Fruit fly (Drosophila melanogaster): Measurements from ENCODE around the gene CG31715.

Gene CG31715

dm6 chr2L:10334854-10335277, 6.5 kb upstream of the CG31715 start (continued):
- TF ChIP-seq schlank (tag; optimal IDR thresholded peaks at IDR 0.05) (peak; percentile 69), CG9932 (GFP tag; IDR thresholded peaks at IDR 0.05) (peak; percentile 78; the same call in 1 of the 2 replicates), fru (optimal IDR thresholded peaks at IDR 0.05) (no peak), GATAe (GFP tag; conservative IDR thresholded peaks at IDR 0.05) (peak; percentile 93), Pdp1 (GFP tag; optimal IDR thresholded peaks at IDR 0.05) (peak; percentile 38 to 97), Max (GFP tag; optimal IDR thresholded peaks at IDR 0.05) (peak; percentile 6), CG11456 (GFP tag; IDR thresholded peaks at IDR 0.05) (no peak), nmo (GFP tag; optimal IDR thresholded peaks at IDR 0.05) (peak; percentile 35), CG15011 (GFP tag; optimal IDR thresholded peaks at IDR 0.05) (peak; percentile 45), CG2116 (GFP tag; optimal IDR thresholded peaks at IDR 0.05) (no peak), CG8359 (GFP tag; optimal IDR thresholded peaks at IDR 0.05; ENCODE audit: borderline replicate concordance) (no peak), slbo (GFP tag; IDR thresholded peaks at IDR 0.05) (peak; percentile 64), Usf (GFP tag; optimal IDR thresholded peaks at IDR 0.05) (no peak), Mad (GFP tag; optimal IDR thresholded peaks at IDR 0.05) (no peak), Spps (tag; optimal IDR thresholded peaks at IDR 0.05) (peak; percentile 43), peb (GFP tag; IDR thresholded peaks at IDR 0.05) (no peak), YL-1 (GFP tag; optimal IDR thresholded peaks at IDR 0.05) (peak; percentile 88), jumu (GFP tag; optimal IDR thresholded peaks at IDR 0.05) (peak; percentile 54), CG11695 (GFP tag; IDR thresholded peaks at IDR 0.05) (peak; percentile 30; the same call in 1 of the 3 replicates), dan (GFP tag; IDR thresholded peaks at IDR 0.05) (no peak), dm (GFP tag; optimal IDR thresholded peaks at IDR 0.05) (peak; percentile 50), sug (tag; optimal IDR thresholded peaks at IDR 0.05) (peak; percentile 87), CG13123 (GFP tag; optimal IDR thresholded peaks at IDR 0.05) (peak; percentile 30), Kr (GFP tag; optimal IDR thresholded peaks at IDR 0.05) (no peak), tna (GFP tag; IDR thresholded peaks at IDR 0.05; ENCODE audit: partially characterized antibody) (peak; percentile 48; the same call in 1 of the 2 replicates), onecut (GFP tag; IDR thresholded peaks at IDR 0.05) (peak; percentile 74), mld (GFP tag; IDR thresholded peaks at IDR 0.05; ENCODE audit: partially characterized antibody) (no peak), CG8388 (GFP tag; optimal IDR thresholded peaks at IDR 0.05) (peak; percentile 48), CG7987 (GFP tag; optimal IDR thresholded peaks at IDR 0.05) (peak; percentile 87), her (GFP tag; optimal IDR thresholded peaks at IDR 0.05) (peak; percentile 75), NK7.1 (GFP tag; optimal IDR thresholded peaks at IDR 0.05) (peak; percentile 34), Ets97D (GFP tag; optimal IDR thresholded peaks at IDR 0.05) (no peak), wdn (GFP tag; IDR thresholded peaks at IDR 0.05) (0 out of 2 replicates have a peak, but pooled peaks have one; percentile 38), Dek (tag; optimal IDR thresholded peaks at IDR 0.05) (peak; percentile 60), Dip3 (GFP tag; optimal IDR thresholded peaks at IDR 0.05) (no peak), dati (GFP tag; IDR thresholded peaks at IDR 0.05) (no peak), H2.0 (GFP tag; IDR thresholded peaks at IDR 0.05) (no peak), Atf-2 (GFP tag; optimal IDR thresholded peaks at IDR 0.05) (peak; percentile 41), kay (GFP tag; optimal IDR thresholded peaks at IDR 0.05) (peak; percentile 90), CG4820 (GFP tag; optimal IDR thresholded peaks at IDR 0.05) (peak; percentile 2), CG15073 (GFP tag; optimal IDR thresholded peaks at IDR 0.05) (no peak), CG13775 (GFP tag; optimal IDR thresholded peaks at IDR 0.05) (peak; percentile 50), Lpt (GFP tag; optimal IDR thresholded peaks at IDR 0.05) (no peak), CG4360 (GFP tag; IDR thresholded peaks at IDR 0.05) (no peak), usp (GFP tag; optimal IDR thresholded peaks at IDR 0.05) (no peak), chif (GFP tag; optimal IDR thresholded peaks at IDR 0.05) (peak in 1 of 2 experiments; percentile 41), eve (GFP tag; optimal IDR thresholded peaks at IDR 0.05) (peak in 1 of 2 experiments; percentile 95), pum (GFP tag; optimal IDR thresholded peaks at IDR 0.05) (no peak), CG10565 (GFP tag; optimal IDR thresholded peaks at IDR 0.05) (no peak), Taf1 (GFP tag; IDR thresholded peaks at IDR 0.05) (0 out of 2 replicates have a peak, but pooled peaks have one; percentile 24), yki (optimal IDR thresholded peaks at IDR 0.05) (no peak), CG11504 (tag; optimal IDR thresholded peaks at IDR 0.05) (no peak), da (GFP tag; optimal IDR thresholded peaks at IDR 0.05) (no peak)
